Fruit fly (Drosophila melanogaster) whole organism, wandering third instar larva: ENCODE results near the gene CG16719.

Experiments used
- CG9705 ChIP-seq: fragments of 200-800 bp; sonication (Bioruptor generic); optimal IDR thresholded peaks from 2 replicates; lab custom pipeline; 2018; ENCODE audit warnings: missing biosample characterization, mild to moderate bottlenecking, missing genetic modification characterization
- CrebA ChIP-seq: fragments of 200-800 bp; sonication (Bioruptor generic); optimal IDR thresholded peaks from 2 replicates; lab custom pipeline; 2016; ENCODE audit warnings: missing biosample characterization, mild to moderate bottlenecking, missing genetic modification characterization, borderline replicate concordance
- Dif ChIP-seq: fragments of 200-275, 200-300 bp; sonication (Bioruptor generic); optimal IDR thresholded peaks from 2 replicates; lab custom pipeline; 2018; ENCODE audit warnings: missing biosample characterization, missing genetic modification characterization; ENCODE audit not compliant: partially characterized antibody
- GATAd ChIP-seq: sonication (Bioruptor generic); optimal IDR thresholded peaks from 2 replicates; lab custom pipeline; 2016; ENCODE audit warnings: missing biosample characterization, missing genetic modification characterization
- HLH106 ChIP-seq: fragments of 200-800 bp; optimal IDR thresholded peaks from 3 replicates; lab custom pipeline; 2019; ENCODE audit warnings: missing biosample characterization, mild to moderate bottlenecking, missing genetic modification characterization, moderate library complexity
- Hr78 ChIP-seq: fragments of >200 bp; optimal IDR thresholded peaks from 2 replicates; lab custom pipeline; 2017; ENCODE audit warnings: missing biosample characterization, missing genetic modification characterization
- Hr83 ChIP-seq: fragments of 200-300 bp; sonication (Bioruptor generic); optimal IDR thresholded peaks from 2 replicates; lab custom pipeline; 2016; ENCODE audit warnings: missing biosample characterization, mild to moderate bottlenecking, missing genetic modification characterization, moderate library complexity; ENCODE audit not compliant: poor library complexity, severe bottlenecking
- Myc ChIP-seq: fragments of >200 bp; optimal IDR thresholded peaks from 2 replicates; lab custom pipeline; 2017
- OdsH ChIP-seq: fragments of 200-800 bp; sonication (Bioruptor generic); optimal IDR thresholded peaks from 2 replicates; lab custom pipeline; 2016; ENCODE audit warnings: missing biosample characterization, mild to moderate bottlenecking, missing genetic modification characterization
- Rel ChIP-seq, 2 experiments: fragments of 200-800 bp; sonication (Bioruptor generic) in 1 of 2; optimal IDR thresholded peaks; 2 replicates in 1 of 2; 3 replicates in 1 of 2; lab custom pipeline; 2016 to 2019; ENCODE audit warnings: mild to moderate bottlenecking in 2 of 2, missing biosample characterization in 2 of 2, missing genetic modification characterization in 2 of 2, moderate library complexity in 1 of 2
- Sp1 ChIP-seq: fragments of 200-800 bp; sonication (Bioruptor generic); optimal IDR thresholded peaks from 3 replicates; lab custom pipeline; 2019; ENCODE audit warnings: missing biosample characterization, mild to moderate bottlenecking, missing genetic modification characterization, moderate library complexity
- Vsx2 ChIP-seq: fragments of 200-300, 225-300 bp; sonication (Bioruptor generic); optimal IDR thresholded peaks from 2 replicates; lab custom pipeline; 2018; ENCODE audit warnings: missing biosample characterization, missing genetic modification characterization; ENCODE audit not compliant: partially characterized antibody
- br ChIP-seq: fragments of 200-800 bp; sonication (Bioruptor generic); optimal IDR thresholded peaks from 2 replicates; lab custom pipeline; 2016; ENCODE audit warnings: missing biosample characterization, missing genetic modification characterization
- brk ChIP-seq: fragments of 200-800 bp; sonication (Bioruptor generic); optimal IDR thresholded peaks from 2 replicates; lab custom pipeline; 2016; ENCODE audit warnings: missing biosample characterization, mild to moderate bottlenecking, missing genetic modification characterization
- dl ChIP-seq, 2 experiments: fragments of 175-275, 200-275 bp in 1 of 2; fragments of 200-275 bp in 1 of 2; sonication (Bioruptor generic); optimal IDR thresholded peaks; lab custom pipeline; 2018; ENCODE audit warnings: mild to moderate bottlenecking in 2 of 2, missing biosample characterization in 2 of 2, missing genetic modification characterization in 2 of 2, moderate library complexity in 2 of 2; ENCODE audit not compliant: partially characterized antibody in 2 of 2, insufficient read depth in 1 of 2
- dmrt93B ChIP-seq: fragments of 200-800 bp; sonication (Bioruptor generic); optimal IDR thresholded peaks from 2 replicates; lab custom pipeline; 2018; ENCODE audit warnings: missing biosample characterization, mild to moderate bottlenecking, missing genetic modification characterization
- dsf ChIP-seq: sonication (Bioruptor generic); optimal IDR thresholded peaks from 2 replicates; lab custom pipeline; 2016; ENCODE audit warnings: missing biosample characterization, missing genetic modification characterization, borderline replicate concordance
- ey ChIP-seq: fragments of 200-800 bp; sonication (Bioruptor generic); optimal IDR thresholded peaks from 2 replicates; lab custom pipeline; 2016; ENCODE audit warnings: missing biosample characterization, missing genetic modification characterization
- fru ChIP-seq: fragments of 200-800 bp; sonication (Bioruptor generic); optimal IDR thresholded peaks from 3 replicates; lab custom pipeline; 2016; ENCODE audit warnings: missing biosample characterization, mild to moderate bottlenecking, missing genetic modification characterization
- jim ChIP-seq: fragments of 175-275, 200-325 bp; sonication (Bioruptor generic); optimal IDR thresholded peaks from 2 replicates; lab custom pipeline; 2016; ENCODE audit warnings: missing biosample characterization, mild to moderate bottlenecking, missing genetic modification characterization
- pan ChIP-seq: fragments of >200 bp; optimal IDR thresholded peaks from 2 replicates; lab custom pipeline; 2017
- psq ChIP-seq: fragments of 200-800 bp; sonication (Bioruptor generic); optimal IDR thresholded peaks from 3 replicates; lab custom pipeline; 2017; ENCODE audit warnings: missing biosample characterization, mild to moderate bottlenecking, missing genetic modification characterization, moderate library complexity
- rgr ChIP-seq: fragments of 200-800 bp; sonication (Bioruptor generic); optimal IDR thresholded peaks from 3 replicates; lab custom pipeline; 2016; ENCODE audit warnings: missing biosample characterization, mild to moderate bottlenecking, missing genetic modification characterization
- sv ChIP-seq: fragments of 200-800 bp; sonication (Bioruptor generic); optimal IDR thresholded peaks from 3 replicates; lab custom pipeline; 2016; ENCODE audit warnings: missing biosample characterization, missing genetic modification characterization
- woc ChIP-seq: sonication (Bioruptor generic); optimal IDR thresholded peaks from 2 replicates; lab custom pipeline; 2016; ENCODE audit warnings: missing biosample characterization, mild to moderate bottlenecking, missing genetic modification characterization

CG16719 gene

DNA sequence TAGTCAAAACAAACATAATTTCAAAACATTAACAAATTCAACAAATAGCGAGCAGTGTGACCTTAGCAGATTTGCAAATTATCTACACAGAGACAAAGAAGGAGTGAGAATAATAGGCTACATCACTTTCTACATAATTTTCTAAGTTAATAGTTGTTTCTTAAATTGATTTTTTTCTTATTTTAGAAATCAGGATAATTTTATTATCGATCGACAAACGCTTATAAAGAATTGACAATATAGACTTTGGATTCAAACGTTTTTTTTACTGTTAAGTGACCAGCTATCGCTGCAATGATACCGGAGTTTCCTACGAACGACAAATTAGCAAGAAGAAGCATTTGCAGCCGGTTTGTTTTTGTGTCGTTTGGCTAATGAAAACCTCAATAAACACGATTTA, 38.1 kb downstream of the CG16719 start, which contains the start of the genes nbs and defl:
Gene nbs (minus strand): TSS at position 87 of the 400 bp plus-strand sequence.
Gene defl (plus strand): TSS at position 316 of the 400 bp plus-strand sequence.
- TF ChIP-seq rgr (GFP tag; lab: Kevin White, UChicago) (peak; percentile 80), Hr83 (GFP tag; lab: Kevin White, UChicago) (no peak), dmrt93B (GFP tag; lab: Kevin White, UChicago) (no peak), fru (GFP tag; lab: Kevin White, UChicago) (no peak), Sp1 (GFP tag; lab: Kevin White, UChicago) (no peak), Vsx2 (GFP tag; lab: Kevin White, UChicago) (no peak), GATAd (no peak), dsf (GFP tag; lab: Kevin White, UChicago) (peak; percentile 46), ey (GFP tag; lab: Kevin White, UChicago) (peak; percentile 72), CG9705 (GFP tag; lab: Kevin White, UChicago) (peak; percentile 67), psq (GFP tag; lab: Kevin White, UChicago) (peak; percentile 62), pan (lab: Kevin White, UChicago) (no peak), sv (peak; percentile 56), HLH106 (peak; percentile 85), OdsH (GFP tag; lab: Kevin White, UChicago) (peak; percentile 62), Myc (lab: Kevin White, UChicago) (peak; percentile 27), Rel (GFP tag; optimal IDR thresholded peaks at IDR 0.05; lab: Kevin White, UChicago) (no peak), Rel (tag; optimal IDR thresholded peaks at IDR 0.05; lab: Kevin White, UChicago) (peak; percentile 49)

- TF ChIP-seq Rel (GFP tag; optimal IDR thresholded peaks at IDR 0.05; lab: Kevin White, UChicago), result no peak
- TF ChIP-seq Rel (tag; optimal IDR thresholded peaks at IDR 0.05; lab: Kevin White, UChicago), result peak; percentile 62
- TF ChIP-seq HLH106, result peak; percentile 4
- TF ChIP-seq br (GFP tag; lab: Kevin White, UChicago), result no peak
Measured at dm6 chr3L:9726707-9727106, 41.7 kb downstream of the CG16719 start, which contains the start of gene Naa60. Gene Naa60 (plus strand): TSS chr3L:9726895.

DNA sequence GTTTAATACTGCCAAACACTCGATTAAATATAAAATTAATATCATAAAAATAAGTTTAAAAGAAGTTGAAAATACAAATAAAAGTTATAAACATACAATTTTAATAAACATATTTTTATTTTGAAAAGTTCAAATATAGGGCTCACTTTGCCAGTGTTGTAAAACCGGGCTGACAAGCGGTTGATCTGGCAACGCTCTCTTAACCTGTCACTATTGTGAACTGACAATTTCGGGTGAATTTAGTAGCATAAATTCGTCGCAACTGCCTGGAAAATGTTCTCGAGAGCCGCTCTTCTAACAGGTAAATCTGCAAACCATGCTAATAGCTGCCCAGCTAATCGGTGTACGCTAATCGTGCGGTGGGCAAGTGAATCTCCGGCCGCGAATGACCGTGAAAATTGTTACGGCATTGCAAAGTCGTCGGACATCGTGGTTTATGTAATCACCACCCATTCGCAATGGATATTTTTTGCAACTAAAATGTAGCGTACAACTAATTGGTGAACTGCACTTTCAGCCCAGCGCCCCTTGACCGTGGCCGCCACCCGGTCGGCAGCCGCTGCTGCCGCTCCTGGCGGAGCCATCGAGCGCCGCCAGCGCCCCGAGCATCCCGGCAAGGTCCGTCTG, 44.9 kb downstream of the CG16719 start, which contains the start of gene ATPsynB:
Gene ATPsynB (plus strand): TSS at position 205 of the 627 bp plus-strand sequence.
- TF ChIP-seq CrebA (GFP tag; lab: Kevin White, UChicago), result no peak
- no peak for TF ChIP-seq dl (GFP tag; optimal IDR thresholded peaks at IDR 0.05; lab: Kevin White, UChicago; ENCODE audit: insufficient read depth in 1 of 2, partially characterized antibody in 2 of 2)
- TF ChIP-seq Rel (GFP tag; optimal IDR thresholded peaks at IDR 0.05; lab: Kevin White, UChicago), result no peak
- TF ChIP-seq Rel (tag; optimal IDR thresholded peaks at IDR 0.05; lab: Kevin White, UChicago), result peak; percentile 46
- TF ChIP-seq jim (GFP tag; lab: Kevin White, UChicago), result no peak
- peak; percentile 42 for TF ChIP-seq Dif (GFP tag; lab: Kevin White, UChicago)

dm6 chr3L:9733563-9733962, 48.6 kb downstream of the CG16719 start, which contains the start of gene CG6749:
Gene CG6749 (minus strand): TSS chr3L:9733807.
- TF ChIP-seq Rel (GFP tag; optimal IDR thresholded peaks at IDR 0.05; lab: Kevin White, UChicago) (no peak), Rel (tag; optimal IDR thresholded peaks at IDR 0.05; lab: Kevin White, UChicago) (peak; percentile 93), rgr (GFP tag; lab: Kevin White, UChicago) (no peak), Hr78 (no peak), fru (GFP tag; lab: Kevin White, UChicago) (no peak), jim (GFP tag; lab: Kevin White, UChicago) (no peak), Dif (GFP tag; lab: Kevin White, UChicago) (peak; percentile 49), woc (GFP tag; lab: Kevin White, UChicago) (no peak), brk (no peak)
